Worm (Caenorhabditis elegans): ENCODE results near the gene srw-84.

The srw-84 gene

DNA sequence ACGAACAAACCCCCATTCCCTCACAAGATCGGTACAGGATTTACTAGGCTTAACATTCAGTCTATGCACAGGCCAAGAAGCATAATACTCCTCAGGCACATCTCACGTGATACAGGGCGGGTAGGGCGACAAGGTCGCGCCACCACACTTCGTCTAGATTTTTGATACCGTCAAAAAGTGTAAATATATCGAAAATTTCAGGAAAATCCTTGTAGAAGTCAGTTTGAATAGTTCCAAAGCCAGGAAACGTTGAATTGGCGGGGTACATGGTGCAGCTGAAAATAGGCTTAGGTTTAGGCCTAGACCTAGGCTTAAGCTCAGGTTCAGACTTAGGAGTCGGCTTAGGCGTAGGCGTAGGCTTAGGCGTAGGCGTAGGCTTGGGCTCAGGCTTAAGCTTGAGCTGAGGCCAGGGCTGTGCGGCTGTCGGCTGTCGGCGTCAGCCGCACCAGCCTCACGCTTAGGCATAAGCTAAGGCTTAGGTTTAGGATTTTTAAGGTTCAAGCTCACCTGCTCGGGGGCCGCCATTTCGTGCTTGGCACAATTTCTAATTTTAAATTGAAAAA lies 49.4 kb downstream of the srw-84 start:
- no peak for TF ChIP-seq sea-1 (GFP tag; conservative IDR thresholded peaks at IDR 0.05)
- TF ChIP-seq hmg-4 (GFP tag; optimal IDR thresholded peaks at IDR 0.05): peak; percentile 26
- no peak for TF ChIP-seq flt-1 (GFP tag; IDR thresholded peaks at IDR 0.05)
- TF ChIP-seq ceh-36 (tag; optimal IDR thresholded peaks at IDR 0.05): peak; percentile 50
- TF ChIP-seq ceh-13 (GFP tag; optimal IDR thresholded peaks at IDR 0.05): no peak

DNA sequence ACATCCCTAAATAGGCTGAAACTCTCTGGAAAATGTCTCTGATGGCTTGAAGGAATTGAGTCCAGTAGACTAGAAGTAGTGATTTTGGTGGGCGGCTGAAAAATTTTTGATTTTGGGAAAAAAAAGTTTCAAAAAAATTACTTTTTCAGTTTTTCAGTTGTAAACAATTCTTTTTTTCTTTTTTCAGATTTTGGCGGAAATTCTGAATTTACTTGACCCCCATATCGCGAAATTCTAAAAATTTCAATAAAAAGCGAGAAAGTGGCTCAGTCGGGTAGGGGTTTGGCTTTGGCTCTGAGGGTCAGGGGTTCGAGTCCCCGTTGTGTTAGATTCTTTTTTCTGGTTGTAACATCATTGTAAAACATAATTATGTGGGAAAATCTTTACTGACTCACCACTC lies 50.0 kb downstream of the srw-84 start, which contains the start of gene srw-85:
TSS of gene srw-85 (minus strand) at position 101 of the 400 bp plus-strand sequence.
- TF ChIP-seq F13C5.2 (tag; optimal IDR thresholded peaks at IDR 0.05) (no peak), sea-1 (GFP tag; conservative IDR thresholded peaks at IDR 0.05) (no peak), ets-7 (tag; optimal IDR thresholded peaks at IDR 0.05) (no peak), B0310.2 (tag; optimal IDR thresholded peaks at IDR 0.05) (no peak), tra-4 (tag; optimal IDR thresholded peaks at IDR 0.05) (no peak), scrt-1 (GFP tag; IDR thresholded peaks at IDR 0.05) (no peak), tbx-37 (GFP tag; conservative IDR thresholded peaks at IDR 0.05) (no peak), aly-1 (tag; optimal IDR thresholded peaks at IDR 0.05) (no peak), ceh-36 (tag; optimal IDR thresholded peaks at IDR 0.05) (no peak)

DNA sequence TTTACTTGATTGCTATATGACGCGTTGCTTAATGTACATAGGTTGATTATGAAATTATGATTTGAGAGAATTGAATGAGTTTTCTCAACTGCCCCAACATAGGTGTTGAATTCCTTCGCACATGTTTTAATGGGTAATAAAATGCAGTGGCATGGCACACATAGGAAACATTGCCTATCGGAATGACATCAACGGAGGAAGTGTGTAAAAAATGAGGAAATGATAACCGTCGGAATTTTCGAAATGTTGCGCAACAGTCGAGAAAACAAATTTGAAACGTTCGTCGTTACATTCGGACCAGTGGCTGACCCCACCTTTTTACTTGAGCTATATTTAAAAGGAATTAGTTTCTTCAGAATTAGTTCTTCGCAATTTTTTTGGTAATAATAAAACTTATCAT lies 51.0 kb downstream of the srw-84 start:
- TF ChIP-seq flt-1 (GFP tag; IDR thresholded peaks at IDR 0.05) (no peak), scrt-1 (GFP tag; IDR thresholded peaks at IDR 0.05) (no peak), ceh-36 (tag; optimal IDR thresholded peaks at IDR 0.05) (no peak), tbx-11 (GFP tag; IDR thresholded peaks at IDR 0.05) (no peak), tbx-37 (GFP tag; conservative IDR thresholded peaks at IDR 0.05) (no peak), ama-1 (optimal IDR thresholded peaks at IDR 0.05) (no peak), tra-4 (tag; optimal IDR thresholded peaks at IDR 0.05) (no peak), ceh-13 (GFP tag; optimal IDR thresholded peaks at IDR 0.05) (no peak), hmg-4 (GFP tag; optimal IDR thresholded peaks at IDR 0.05) (no peak)

ce11 chrV:19432972-19433371 lies 51.9 kb downstream of the srw-84 start, which contains the start of gene C25F9.11:
Gene C25F9.11, minus strand, starts transcription at chrV:19433072.
- TF ChIP-seq scrt-1 (GFP tag; IDR thresholded peaks at IDR 0.05) (no peak), tbx-37 (GFP tag; conservative IDR thresholded peaks at IDR 0.05) (no peak), aly-1 (tag; optimal IDR thresholded peaks at IDR 0.05) (no peak), tbx-11 (GFP tag; IDR thresholded peaks at IDR 0.05) (no peak), ceh-36 (tag; optimal IDR thresholded peaks at IDR 0.05) (no peak), ceh-13 (GFP tag; optimal IDR thresholded peaks at IDR 0.05) (no peak), B0310.2 (tag; optimal IDR thresholded peaks at IDR 0.05) (no peak), hmg-4 (GFP tag; optimal IDR thresholded peaks at IDR 0.05) (no peak), tra-4 (tag; optimal IDR thresholded peaks at IDR 0.05) (no peak), hnd-1 (tag; optimal IDR thresholded peaks at IDR 0.05) (no peak), ets-7 (tag; optimal IDR thresholded peaks at IDR 0.05) (no peak), F13C5.2 (tag; optimal IDR thresholded peaks at IDR 0.05) (no peak), sea-1 (GFP tag; conservative IDR thresholded peaks at IDR 0.05) (no peak), hmbx-1 (tag; optimal IDR thresholded peaks at IDR 0.05) (no peak), ama-1 (optimal IDR thresholded peaks at IDR 0.05) (no peak), flt-1 (GFP tag; IDR thresholded peaks at IDR 0.05) (no peak)

DNA sequence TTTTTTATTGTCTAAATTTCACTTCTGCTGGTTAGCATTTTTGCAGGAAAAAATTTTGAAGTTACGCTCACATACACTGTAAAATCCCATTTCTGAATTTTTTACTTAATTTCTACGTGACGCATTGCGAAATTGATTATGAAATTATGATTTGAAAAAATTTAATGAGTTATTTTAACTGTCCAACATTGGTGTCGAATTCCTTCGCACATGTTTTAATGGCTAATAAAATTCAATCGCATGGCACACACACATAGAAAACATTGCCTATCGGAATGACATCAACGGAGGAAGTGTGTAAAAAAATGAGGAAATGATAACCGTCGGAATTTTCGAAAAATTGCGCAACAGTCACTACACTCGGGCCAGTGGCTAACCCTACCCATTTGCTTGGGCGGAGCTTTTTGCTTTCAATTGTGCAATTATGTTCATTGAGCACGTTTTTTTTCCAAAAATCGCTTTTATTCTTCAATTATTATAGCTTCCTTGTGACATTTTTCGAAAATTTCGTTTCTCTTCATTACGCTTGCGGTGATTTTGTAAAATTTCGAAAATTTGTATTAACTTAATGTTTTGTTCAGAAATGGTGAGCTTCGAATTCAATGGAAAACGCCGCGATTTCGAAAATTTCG lies 52.9 kb downstream of the srw-84 start, which contains the start of gene C25F9.16:
TSS of gene C25F9.16 (plus strand) at position 582 of the 632 bp plus-strand sequence.
- no peak for TF ChIP-seq ceh-36 (tag; optimal IDR thresholded peaks at IDR 0.05)
- no peak for TF ChIP-seq tra-4 (tag; optimal IDR thresholded peaks at IDR 0.05)
- no peak for TF ChIP-seq sea-1 (GFP tag; conservative IDR thresholded peaks at IDR 0.05)

Data from whole organism, early embryonic.